Worm (Caenorhabditis elegans) whole organism, L4 larva: ENCODE results near the gene thn-4.

Experiments
- F44E2.7 ChIP-seq: fragments of 200-800 bp; sonication (Bioruptor generic); IDR thresholded peaks from 2 replicates; pipeline ENCODE4 v2.1.2; 2022; ENCODE audit warnings: missing genetic modification characterization, missing compliant biosample characterization
- T20F7.1 ChIP-seq: fragments of 200-800 bp; sonication (Bioruptor generic); optimal IDR thresholded peaks from 2 replicates; lab custom pipeline; 2018; ENCODE audit warnings: mild to moderate bottlenecking, missing genetic modification characterization, missing compliant biosample characterization
- Y105C5A.15 ChIP-seq: fragments of 200-800 bp; sonication (Bioruptor generic); IDR thresholded peaks from 2 replicates; pipeline ENCODE4 v1.3.6; 2022; ENCODE audit warnings: missing genetic modification characterization, missing compliant biosample characterization
- aha-1 ChIP-seq: fragments of 150-350 bp; peaks from one replicate; lab custom pipeline; 2014; ENCODE audit warnings: missing biosample characterization, missing genetic modification characterization
- ceh-32 ChIP-seq: sonication (generic microtip); optimal IDR thresholded peaks from 2 replicates; lab custom pipeline; 2016; ENCODE audit warnings: mild to moderate bottlenecking, missing genetic modification characterization, missing compliant biosample characterization; ENCODE audit not compliant: poor library complexity
- ceh-62 ChIP-seq: sonication (generic microtip); optimal IDR thresholded peaks from 2 replicates; lab custom pipeline; 2017; ENCODE audit warnings: missing biosample characterization, missing genetic modification characterization
- ceh-82 ChIP-seq: sonication (generic microtip); optimal IDR thresholded peaks from 2 replicates; lab custom pipeline; 2017; ENCODE audit warnings: missing biosample characterization, missing genetic modification characterization
- ctbp-1 ChIP-seq: fragments of 200-800 bp; sonication (Bioruptor generic); IDR thresholded peaks from 2 replicates; pipeline ENCODE4 v1.3.6; 2022; ENCODE audit warnings: missing genetic modification reagents, missing genetic modification characterization, missing compliant biosample characterization
- daf-16 ChIP-seq, 3 experiments: sonication (generic microtip); optimal IDR thresholded peaks; 2 replicates each; lab custom pipeline; 2016 to 2017; ENCODE audit warnings: missing genetic modification characterization in 3 of 3, missing genetic modification reagents in 3 of 3, mild to moderate bottlenecking in 2 of 3, missing compliant biosample characterization in 2 of 3, missing biosample characterization in 1 of 3, moderate library complexity in 1 of 3
- dpl-1 ChIP-seq: fragments of 150-350 bp; optimal IDR thresholded peaks from 2 replicates; lab custom pipeline; 2014; ENCODE audit warnings: missing biosample characterization, missing genetic modification reagents, missing genetic modification characterization
- egl-43 ChIP-seq: fragments of 200-800 bp; sonication (Bioruptor generic); IDR thresholded peaks from 2 replicates; pipeline ENCODE4 v1.3.6; 2022; ENCODE audit warnings: missing genetic modification reagents, missing genetic modification characterization, missing compliant biosample characterization
- gei-8 ChIP-seq: fragments of 200-800 bp; sonication (Bioruptor generic); optimal IDR thresholded peaks from 2 replicates; lab custom pipeline; 2018; ENCODE audit warnings: mild to moderate bottlenecking, missing genetic modification characterization, missing compliant biosample characterization
- hlh-11 ChIP-seq: fragments of 200-800 bp; sonication (Bioruptor generic); optimal IDR thresholded peaks from 2 replicates; lab custom pipeline; 2018; ENCODE audit warnings: mild to moderate bottlenecking, missing genetic modification characterization, missing compliant biosample characterization
- hmg-1.1 ChIP-seq: fragments of 200-800 bp; sonication (Bioruptor generic); IDR thresholded peaks from 2 replicates; pipeline ENCODE4 v1.3.6; 2022; ENCODE audit warnings: missing genetic modification reagents, missing genetic modification characterization, missing compliant biosample characterization
- lin-1 ChIP-seq: fragments of 200-800 bp; sonication (Bioruptor generic); IDR thresholded peaks from 2 replicates; pipeline ENCODE4 v1.3.6; 2022; ENCODE audit warnings: missing genetic modification reagents, missing genetic modification characterization, missing compliant biosample characterization
- lin-29 ChIP-seq: fragments of 200-800 bp; sonication (Bioruptor generic); IDR thresholded peaks from 2 replicates; pipeline ENCODE4 v1.3.6; 2022; ENCODE audit warnings: missing genetic modification reagents, missing genetic modification characterization, missing compliant biosample characterization
- lsy-2 ChIP-seq, 2 experiments: fragments of 150-350 bp in 1 of 2; sonication (generic microtip) in 1 of 2; optimal IDR thresholded peaks; 2 replicates each; lab custom pipeline; 2014 to 2017; ENCODE audit warnings: missing biosample characterization in 2 of 2, missing genetic modification characterization in 2 of 2
- madf-9 ChIP-seq: fragments of 200-800 bp; sonication (Bioruptor generic); conservative IDR thresholded peaks from 2 replicates; pipeline ENCODE4 v1.3.6; 2022; ENCODE audit warnings: missing genetic modification reagents, missing genetic modification characterization, missing compliant biosample characterization
- mdt-29 ChIP-seq: fragments of 200-800 bp; sonication (Bioruptor generic); IDR thresholded peaks from 2 replicates; pipeline ENCODE4 v1.3.6; 2022; ENCODE audit warnings: missing genetic modification reagents, missing genetic modification characterization, missing compliant biosample characterization
- nhr-102 ChIP-seq: sonication (generic microtip); optimal IDR thresholded peaks from 2 replicates; lab custom pipeline; 2016; ENCODE audit warnings: mild to moderate bottlenecking, missing genetic modification characterization, moderate library complexity, missing compliant biosample characterization
- nhr-237 ChIP-seq: sonication (generic microtip); optimal IDR thresholded peaks from 2 replicates; lab custom pipeline; 2017; ENCODE audit warnings: missing biosample characterization, missing genetic modification characterization
- nhr-28 ChIP-seq: fragments of 150-350 bp; optimal IDR thresholded peaks from 2 replicates; lab custom pipeline; 2014; ENCODE audit warnings: missing biosample characterization, missing genetic modification characterization
- nhr-41 ChIP-seq: fragments of 200-800 bp; sonication (Bioruptor generic); IDR thresholded peaks from 2 replicates; pipeline ENCODE4 v1.3.6; 2022; ENCODE audit warnings: missing genetic modification reagents, missing genetic modification characterization, missing compliant biosample characterization
- nhr-48 ChIP-seq: sonication (generic microtip); optimal IDR thresholded peaks from 2 replicates; lab custom pipeline; 2016; ENCODE audit warnings: mild to moderate bottlenecking, missing genetic modification characterization, missing compliant biosample characterization
- nhr-77 ChIP-seq: fragments of 150-350 bp; optimal IDR thresholded peaks from 2 replicates; lab custom pipeline; 2014; ENCODE audit warnings: missing biosample characterization, missing genetic modification characterization
- pha-4 ChIP-seq, 2 experiments: fragments of 150-350 bp in 1 of 2; fragments of 200-800 bp in 1 of 2; sonication (Bioruptor generic) in 1 of 2; IDR thresholded peaks in 1 of 2; optimal IDR thresholded peaks in 1 of 2; 2 replicates each; pipeline versions ENCODE4 v1.3.6 to Lab custom; 2014 to 2022; ENCODE audit warnings: missing genetic modification characterization in 2 of 2, missing genetic modification reagents in 2 of 2, missing biosample characterization in 1 of 2, missing compliant biosample characterization in 1 of 2
- skn-1 ChIP-seq: fragments of 150-350 bp; optimal IDR thresholded peaks from 2 replicates; lab custom pipeline; 2014; ENCODE audit warnings: missing biosample characterization, missing genetic modification characterization
- snpc-1.2 ChIP-seq: fragments of 200-800 bp; sonication (Bioruptor generic); IDR thresholded peaks from 2 replicates; pipeline ENCODE4 v1.3.6; 2022; ENCODE audit warnings: missing genetic modification reagents, missing genetic modification characterization, missing compliant biosample characterization
- unc-39 ChIP-seq: sonication (generic microtip); optimal IDR thresholded peaks from 2 replicates; lab custom pipeline; 2017; ENCODE audit warnings: missing biosample characterization, missing genetic modification characterization
- unc-62 ChIP-seq, 3 experiments: fragments of 150-350 bp in 1 of 3; sonication (generic microtip); optimal IDR thresholded peaks in 2 of 3; peaks in 1 of 3; 1 replicate in 1 of 3; 2 replicates in 2 of 3; lab custom pipeline; 2014 to 2017; ENCODE audit warnings: missing biosample characterization in 3 of 3, missing genetic modification characterization in 3 of 3, missing genetic modification reagents in 3 of 3, missing genotype in 1 of 3
- vab-7 ChIP-seq: fragments of 200-800 bp; sonication (Bioruptor generic); IDR thresholded peaks from 2 replicates; pipeline ENCODE4 v1.3.6; 2022; ENCODE audit warnings: missing genetic modification reagents, missing genetic modification characterization, missing compliant biosample characterization
- zfp-3 ChIP-seq: fragments of 200-800 bp; sonication (Bioruptor generic); conservative IDR thresholded peaks from 2 replicates; pipeline ENCODE4 v1.3.6; 2022; ENCODE audit warnings: missing genetic modification reagents, missing genetic modification characterization, missing compliant biosample characterization
- ztf-11 ChIP-seq: fragments of 150-350 bp; optimal IDR thresholded peaks from 2 replicates; lab custom pipeline; 2014; ENCODE audit warnings: missing biosample characterization, missing genetic modification characterization

The thn-4 gene

DNA sequence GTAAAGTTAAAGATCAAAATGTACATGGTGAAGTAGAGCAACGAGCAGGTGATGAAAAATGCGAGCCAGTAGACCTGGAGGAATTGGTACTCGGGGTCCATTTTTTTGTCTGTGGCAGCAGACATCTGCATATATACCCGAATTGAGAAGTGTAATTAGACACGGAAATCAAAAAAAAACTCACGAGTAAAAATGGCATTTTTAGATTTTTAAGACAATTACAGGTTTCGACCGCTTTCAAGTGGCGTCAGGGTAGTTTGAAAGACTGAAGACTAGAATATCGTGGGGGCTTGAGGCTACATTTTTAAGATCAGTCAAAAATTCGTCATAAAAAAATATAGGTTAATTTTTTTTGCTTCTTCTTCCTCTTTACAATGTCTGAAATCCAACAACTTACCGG is 31.4 kb upstream of the thn-4 start, which contains the start of gene srd-68:
Gene srd-68 (minus strand): TSS at position 101 of the 400 bp plus-strand sequence.
- no peak for TF ChIP-seq aha-1
- TF ChIP-seq ceh-62 (tag; lab: Kevin White, UChicago), result no peak
- TF ChIP-seq nhr-48 (tag; lab: Kevin White, UChicago), result no peak
- no peak for TF ChIP-seq gei-8 (GFP tag; lab: Kevin White, UChicago)
- TF ChIP-seq lsy-2 (tag; optimal IDR thresholded peaks at IDR 0.05; lab: Kevin White, UChicago), result no peak
- no peak for TF ChIP-seq F44E2.7 (GFP tag; lab: Robert Waterston, UW)
- no peak for TF ChIP-seq zfp-3 (GFP tag; lab: Robert Waterston, UW)
- TF ChIP-seq dpl-1 (GFP tag; lab: Kevin White, UChicago), result no peak
- no peak for TF ChIP-seq lin-1
- TF ChIP-seq nhr-102 (tag; lab: Kevin White, UChicago), result no peak
- TF ChIP-seq egl-43 (GFP tag; lab: Robert Waterston, UW), result no peak
- no peak for TF ChIP-seq ceh-82
- no peak for TF ChIP-seq nhr-237 (tag; lab: Kevin White, UChicago)
- TF ChIP-seq unc-62 (GFP tag; optimal IDR thresholded peaks at IDR 0.05 in 1 of 2; lab: Kevin White, UChicago), result no peak
- TF ChIP-seq unc-62 (tag; optimal IDR thresholded peaks at IDR 0.05; lab: Kevin White, UChicago), result no peak
- TF ChIP-seq, all 104 proteins: peak for 0

DNA sequence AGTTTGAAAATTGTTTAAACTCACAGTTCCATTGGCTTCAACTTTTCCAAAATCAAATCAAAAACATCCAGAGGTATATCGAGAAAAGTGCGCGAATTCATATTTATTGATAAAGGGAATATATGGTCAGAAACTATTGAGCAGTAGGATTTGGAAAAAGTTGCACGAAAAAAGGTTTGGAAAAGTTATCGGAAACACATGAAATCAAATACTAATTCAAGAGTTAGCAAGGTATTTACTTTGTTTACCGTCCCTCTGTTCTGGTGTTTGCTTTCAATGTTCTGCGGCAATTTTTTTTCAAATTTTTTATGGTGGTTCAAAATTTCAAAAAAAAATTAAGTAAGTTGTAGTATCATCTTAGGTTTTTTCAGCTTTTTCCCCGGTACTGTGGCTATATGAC is 28.1 kb upstream of the thn-4 start, which contains the start of gene fbxa-45:
Gene fbxa-45 (minus strand): TSS at position 101 of the 400 bp plus-strand sequence.
- TF ChIP-seq nhr-102 (tag; lab: Kevin White, UChicago), result no peak
- TF ChIP-seq lin-29, result no peak
- TF ChIP-seq skn-1, result no peak
- no peak for TF ChIP-seq nhr-41 (GFP tag; lab: Robert Waterston, UW)
- no peak for TF ChIP-seq lsy-2 (tag; optimal IDR thresholded peaks at IDR 0.05; lab: Kevin White, UChicago)
- TF ChIP-seq daf-16 (GFP tag; optimal IDR thresholded peaks at IDR 0.05; lab: Kevin White, UChicago), result no peak
- no peak for TF ChIP-seq daf-16 (tag; optimal IDR thresholded peaks at IDR 0.05; lab: Kevin White, UChicago)
- TF ChIP-seq vab-7 (GFP tag; lab: Robert Waterston, UW), result no peak
- TF ChIP-seq hlh-11, result no peak
- no peak for TF ChIP-seq snpc-1.2 (GFP tag; lab: Robert Waterston, UW)
- no peak for TF ChIP-seq egl-43 (GFP tag; lab: Robert Waterston, UW)
- no peak for TF ChIP-seq madf-9 (GFP tag; lab: Robert Waterston, UW)
- no peak for TF ChIP-seq ctbp-1 (GFP tag; lab: Robert Waterston, UW)
- no peak for TF ChIP-seq dpl-1 (GFP tag; lab: Kevin White, UChicago)
- TF ChIP-seq hmg-1.1 (GFP tag; lab: Robert Waterston, UW), result no peak
- no peak for TF ChIP-seq unc-39 (tag; lab: Kevin White, UChicago)
- TF ChIP-seq nhr-77 (tag; lab: Kevin White, UChicago), result no peak
- TF ChIP-seq ztf-11 (tag; lab: Kevin White, UChicago), result no peak
- TF ChIP-seq nhr-28 (tag; lab: Kevin White, UChicago), result no peak
- no peak for TF ChIP-seq T20F7.1 (GFP tag; lab: Kevin White, UChicago)
- TF ChIP-seq ceh-32 (tag; lab: Kevin White, UChicago), result no peak

DNA sequence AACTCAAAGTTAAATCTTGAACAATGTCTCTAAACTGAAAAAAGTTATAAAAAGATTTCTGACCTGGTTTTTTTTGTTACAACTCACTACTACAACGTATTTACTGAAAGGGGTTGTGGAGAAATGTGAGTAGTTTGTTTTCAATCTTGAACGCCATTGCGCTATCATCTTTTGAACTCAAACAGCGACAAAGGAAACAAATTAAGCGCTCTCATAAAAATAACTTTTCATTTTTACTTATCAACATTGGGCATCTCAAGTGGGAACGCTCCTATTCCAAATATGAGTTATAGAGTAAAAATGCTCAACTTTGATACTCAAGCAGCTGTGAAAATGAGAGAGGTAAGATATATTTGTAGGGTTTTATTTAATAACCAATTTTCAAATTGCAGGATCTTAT is 22.2 kb upstream of the thn-4 start, which contains the start of gene F09C6.15:
Gene F09C6.15 (plus strand): TSS at position 301 of the 400 bp plus-strand sequence.
- no peak for TF ChIP-seq nhr-28 (tag; lab: Kevin White, UChicago)
- no peak for TF ChIP-seq Y105C5A.15 (GFP tag; lab: Robert Waterston, UW)
- TF ChIP-seq mdt-29 (GFP tag; lab: Robert Waterston, UW), result no peak
- TF ChIP-seq pha-4 (GFP tag; IDR thresholded peaks at IDR 0.05; lab: Robert Waterston, UW), result no peak
- TF ChIP-seq pha-4 (tag; optimal IDR thresholded peaks at IDR 0.05; lab: Kevin White, UChicago), result no peak
- no peak for TF ChIP-seq nhr-237 (tag; lab: Kevin White, UChicago)
- TF ChIP-seq unc-62 (GFP tag; optimal IDR thresholded peaks at IDR 0.05 in 1 of 2; lab: Kevin White, UChicago), result no peak
- TF ChIP-seq unc-62 (tag; optimal IDR thresholded peaks at IDR 0.05; lab: Kevin White, UChicago), result no peak
- no peak for TF ChIP-seq skn-1
